Fruit fly (Drosophila melanogaster): ENCODE results near the gene ScpX.

DNA sequence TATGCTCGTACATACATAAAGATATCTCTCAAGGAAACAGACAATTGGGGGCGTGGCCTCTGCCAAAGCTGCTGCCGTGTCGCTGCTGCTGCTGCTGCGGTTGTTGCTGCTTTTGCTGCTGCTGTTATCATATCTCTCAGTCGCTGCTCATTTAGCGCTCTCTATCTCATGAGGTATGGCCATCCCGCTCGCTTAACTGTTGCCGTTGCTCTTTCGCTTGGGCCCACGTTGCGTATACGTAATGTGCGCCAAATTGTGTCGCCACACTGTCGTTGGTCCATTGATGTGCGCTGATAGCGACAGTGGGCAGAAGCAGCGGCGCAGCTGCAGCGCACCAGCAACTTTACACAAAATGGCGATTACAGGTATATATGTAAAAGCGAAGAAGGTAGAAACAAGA, 34.6 kb upstream of the ScpX start:
- no peak for TF ChIP-seq kay (GFP tag; ENCODE audit: borderline replicate concordance)
- TF ChIP-seq CG12768 (GFP tag; optimal IDR thresholded peaks at IDR 0.05), result no peak
- no peak for TF ChIP-seq tj (GFP tag; optimal IDR thresholded peaks at IDR 0.05)
- TF ChIP-seq Crg-1 (GFP tag; optimal IDR thresholded peaks at IDR 0.05), result no peak
- TF ChIP-seq CG5204 (GFP tag; optimal IDR thresholded peaks at IDR 0.05), result no peak
- TF ChIP-seq CG1620 (GFP tag; optimal IDR thresholded peaks at IDR 0.05), result no peak
